Worm (Caenorhabditis elegans): ENCODE results near the gene B0238.12.

The B0238.12 gene

ce11 chrV:5275426-5276007, 9.9 kb downstream of the B0238.12 start (continued):
- no peak for TF ChIP-seq egrh-3 (GFP tag; IDR thresholded peaks at IDR 0.05)
- TF ChIP-seq mes-4 (tag; optimal IDR thresholded peaks at IDR 0.05), result no peak
- no peak for TF ChIP-seq F23B12.7 (tag; optimal IDR thresholded peaks at IDR 0.05; ENCODE audit: insufficient read depth)
- no peak for TF ChIP-seq sptf-2 (GFP tag; optimal IDR thresholded peaks at IDR 0.05)
- no peak for TF ChIP-seq nhr-120 (GFP tag; IDR thresholded peaks at IDR 0.05)
- TF ChIP-seq Y95B8A.8 (GFP tag; IDR thresholded peaks at IDR 0.05), result no peak
- no peak for TF ChIP-seq Y67H2A.10 (GFP tag; conservative IDR thresholded peaks at IDR 0.05)
- TF ChIP-seq nhr-90 (tag; optimal IDR thresholded peaks at IDR 0.05), result no peak

- TF ChIP-seq repo-1 (tag; optimal IDR thresholded peaks at IDR 0.05) (no peak), lsl-1 (GFP tag; optimal IDR thresholded peaks at IDR 0.05) (peak; percentile 26)
Measured at ce11 chrV:5278001-5278400, 12.4 kb downstream of the B0238.12 start, which contains the start of gene B0238.9. B0238.9 (minus strand) TSS chrV:5278101.

DNA sequence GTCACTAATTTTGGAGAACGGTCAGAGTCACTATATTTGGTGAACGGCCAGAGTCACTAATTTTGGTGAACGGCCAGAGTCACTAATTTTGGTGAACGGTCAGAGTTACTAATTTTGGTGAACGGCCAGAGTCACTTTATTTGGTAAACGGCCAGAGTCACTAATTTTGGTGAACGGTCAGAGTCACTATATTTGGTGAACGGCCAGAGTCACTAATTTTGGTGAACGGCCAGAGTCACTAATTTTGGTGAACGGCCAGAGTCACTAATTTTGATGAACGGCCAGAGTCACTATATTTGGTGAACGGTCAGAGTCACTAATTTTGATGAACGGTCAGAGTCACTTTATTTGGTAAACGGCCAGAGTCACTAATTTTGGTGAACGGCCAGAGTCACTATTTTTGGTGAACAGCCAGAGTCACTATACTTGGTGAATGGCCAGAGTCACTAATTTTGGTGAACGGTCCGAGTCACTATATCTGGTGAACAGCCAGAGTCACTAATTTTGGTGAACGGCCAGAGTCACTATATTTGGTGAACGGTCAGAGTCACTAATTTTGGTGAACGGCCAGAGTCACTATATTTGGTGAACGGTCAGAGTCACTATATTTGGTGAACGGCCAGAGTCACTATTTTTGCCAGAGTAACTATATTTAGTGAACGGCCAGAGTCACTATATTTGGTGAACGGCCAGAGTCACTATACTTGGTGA, 18.8 kb downstream of the B0238.12 start:
- TF ChIP-seq rec-8 (tag; optimal IDR thresholded peaks at IDR 0.05), result peak; percentile 3 to 18
- TF ChIP-seq hlh-12 (tag; optimal IDR thresholded peaks at IDR 0.05), result peak; percentile 58
- TF ChIP-seq nhr-27 (tag; optimal IDR thresholded peaks at IDR 0.05), result peak; percentile 51
- TF ChIP-seq athp-1 (tag; optimal IDR thresholded peaks at IDR 0.05), result peak; percentile 10
- TF ChIP-seq nhr-179 (tag; optimal IDR thresholded peaks at IDR 0.05), result peak; percentile 15
- TF ChIP-seq F57A8.1 (GFP tag; optimal IDR thresholded peaks at IDR 0.05), result peak; percentile 52
- TF ChIP-seq die-1 (tag; optimal IDR thresholded peaks at IDR 0.05), result peak; percentile 48
- peak; percentile 72 for TF ChIP-seq ceh-79 (tag; optimal IDR thresholded peaks at IDR 0.05)
- peak; percentile 57 for TF ChIP-seq fkh-3 (tag; optimal IDR thresholded peaks at IDR 0.05)
- TF ChIP-seq lin-54 (GFP tag; optimal IDR thresholded peaks at IDR 0.05), result peak; percentile 5
- peak; percentile 80 for TF ChIP-seq ztf-22 (GFP tag; optimal IDR thresholded peaks at IDR 0.05)
- TF ChIP-seq sptf-2 (GFP tag; optimal IDR thresholded peaks at IDR 0.05), result peak; percentile 61
- peak; percentile 76 for TF ChIP-seq ets-4 (GFP tag; optimal IDR thresholded peaks at IDR 0.05)
- TF ChIP-seq F55B11.4 (tag; optimal IDR thresholded peaks at IDR 0.05; ENCODE audit: borderline replicate concordance, insufficient read depth), result peak; percentile 42

DNA sequence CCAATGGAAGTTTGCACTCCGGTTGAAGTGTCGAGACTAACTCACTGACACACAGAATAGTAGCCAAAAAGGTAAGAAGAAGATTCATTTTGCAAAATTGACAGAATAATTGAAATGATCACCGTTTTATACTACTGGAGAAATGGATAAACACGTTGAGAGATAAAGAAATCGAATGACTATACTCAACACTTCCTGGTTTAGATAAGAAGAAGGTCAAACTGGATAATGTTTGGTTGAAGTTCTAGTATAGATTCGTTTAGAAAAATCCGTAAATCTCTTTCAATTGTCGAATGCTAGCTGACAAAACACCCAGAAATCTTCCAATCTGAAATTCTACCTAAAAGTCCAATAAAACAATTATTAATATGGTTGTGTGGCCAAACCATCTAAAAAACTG, 21.6 kb downstream of the B0238.12 start, which contains the start of gene Y49G5A.1:
Gene Y49G5A.1, minus strand, starts transcription at position 101 of the 400 bp plus-strand sequence.
- TF ChIP-seq ceh-58 (GFP tag; IDR thresholded peaks at IDR 0.05), result no peak
- no peak for TF ChIP-seq sea-2 (GFP tag; IDR thresholded peaks at IDR 0.05)
- TF ChIP-seq ZK185.1 (tag; optimal IDR thresholded peaks at IDR 0.05; ENCODE audit: poor library complexity, severe bottlenecking), result no peak
- TF ChIP-seq F10E7.11 (tag; optimal IDR thresholded peaks at IDR 0.05), result no peak
- TF ChIP-seq F55B11.4 (tag; optimal IDR thresholded peaks at IDR 0.05; ENCODE audit: borderline replicate concordance, insufficient read depth), result no peak
- TF ChIP-seq F22D6.2 (tag; optimal IDR thresholded peaks at IDR 0.05), result no peak
- TF ChIP-seq T07F8.4 (tag; optimal IDR thresholded peaks at IDR 0.05), result no peak
- TF ChIP-seq atf-7 (tag; optimal IDR thresholded peaks at IDR 0.05), result no peak
- TF ChIP-seq fkh-3 (tag; optimal IDR thresholded peaks at IDR 0.05), result no peak
- TF ChIP-seq F33H1.4 (GFP tag; IDR thresholded peaks at IDR 0.05), result no peak
- TF ChIP-seq ztf-6 (GFP tag; IDR thresholded peaks at IDR 0.05), result no peak
